Worm (Caenorhabditis elegans) whole organism, L3 larva: ENCODE data around the gene pak-1.

Source experiments
- ZK546.5 ChIP-seq: sonication (generic microtip); optimal IDR thresholded peaks from 2 replicates; lab custom pipeline; 2017; ENCODE audit warnings: missing biosample characterization, missing genetic modification characterization
- aly-2 ChIP-seq: fragments of 150-350 bp; optimal IDR thresholded peaks from 2 replicates; lab custom pipeline; 2014; ENCODE audit warnings: missing biosample characterization, missing genetic modification characterization
- ceh-16 ChIP-seq: sonication (generic microtip); optimal IDR thresholded peaks from 2 replicates; lab custom pipeline; 2017; ENCODE audit warnings: missing biosample characterization, missing genetic modification characterization
- lsy-12 ChIP-seq: sonication (generic microtip); optimal IDR thresholded peaks from 2 replicates; lab custom pipeline; 2016; ENCODE audit warnings: mild to moderate bottlenecking, missing genetic modification characterization, missing compliant biosample characterization
- nfya-1 ChIP-seq: sonication (generic microtip); optimal IDR thresholded peaks from 2 replicates; lab custom pipeline; 2017; ENCODE audit warnings: missing genetic modification characterization, mild to moderate bottlenecking, missing compliant biosample characterization, antibody characterized with exemption, moderate library complexity; ENCODE audit not compliant: insufficient read depth
- nhr-12 ChIP-seq: fragments of 150-350 bp; optimal IDR thresholded peaks from 2 replicates; lab custom pipeline; 2014; ENCODE audit warnings: missing biosample characterization, missing genetic modification characterization
- pha-4 ChIP-seq: fragments of 150-350 bp; optimal IDR thresholded peaks from 2 replicates; lab custom pipeline; 2014; ENCODE audit warnings: missing biosample characterization, missing genetic modification reagents, missing genetic modification characterization
- tbx-2 ChIP-seq: sonication (generic microtip); optimal IDR thresholded peaks from 2 replicates; lab custom pipeline; 2016; ENCODE audit warnings: mild to moderate bottlenecking, missing genetic modification characterization, missing compliant biosample characterization

Gene pak-1

ce11 chrX:6001432-6001831 lies 47.0 kb downstream of the pak-1 start, which contains the start of gene F22F4.4:
Gene F22F4.4, minus strand, starts transcription at chrX:6001532.
- TF ChIP-seq tbx-2 (tag; lab: Kevin White, UChicago) = no peak

- TF ChIP-seq ZK546.5 (no peak), pha-4 (tag; lab: Kevin White, UChicago) (peak; percentile 66)
Measured at ce11 chrX:5999103-5999554, 49.3 kb downstream of the pak-1 start, which contains the start of gene F22F4.9. Gene F22F4.9, minus strand, starts transcription at chrX:5999504.

ce11 chrX:5995613-5996206 lies 52.7 kb downstream of the pak-1 start, which contains the start of gene inx-3:
Gene inx-3, plus strand, starts transcription at chrX:5996156.
- TF ChIP-seq nhr-12 (tag; lab: Kevin White, UChicago) = no peak
- TF ChIP-seq ceh-16 (tag; lab: Kevin White, UChicago) = no peak
- no peak for TF ChIP-seq aly-2 (tag; lab: Kevin White, UChicago)
- TF ChIP-seq lsy-12 (tag; lab: Kevin White, UChicago) = no peak
- no peak for TF ChIP-seq nfya-1 (tag; lab: Kevin White, UChicago)
